Worm (Caenorhabditis elegans) whole organism, L4/young adult: Measurements from ENCODE around the gene F35D2.2.

Source experiments
- W03F9.2 ChIP-seq: fragments of 150-350 bp; optimal IDR thresholded peaks from 2 replicates; lab custom pipeline; 2014; ENCODE audit warnings: missing biosample characterization, missing genetic modification characterization
- him-1 ChIP-seq: sonication (generic microtip); optimal IDR thresholded peaks from 2 replicates; lab custom pipeline; 2016; ENCODE audit warnings: missing genotype, missing genetic modification reagents, missing genetic modification characterization, missing compliant biosample characterization

DNA sequence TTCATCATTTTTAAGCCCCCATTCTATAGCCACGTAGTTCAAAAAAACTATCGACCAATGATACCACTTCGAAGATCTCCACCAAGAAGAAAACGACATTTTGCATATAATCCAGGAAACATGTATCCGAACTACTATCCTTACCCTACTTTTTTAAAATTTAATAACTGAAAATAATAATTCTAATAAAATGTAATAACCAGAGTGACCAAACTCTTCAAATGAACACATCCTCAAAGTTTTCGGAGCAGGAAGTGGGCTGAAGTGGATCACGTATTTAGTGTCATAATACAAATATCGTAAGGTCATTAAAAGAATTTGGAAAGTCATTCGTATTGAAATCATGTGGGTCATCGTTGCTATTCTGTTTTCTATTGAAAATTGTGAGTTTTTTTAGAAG is 3.2 kb downstream of the F35D2.2 start, which contains the start of gene F35D2.6:
- TF ChIP-seq him-1 (tag; lab: Kevin White, UChicago) = no peak
- TF ChIP-seq W03F9.2 = no peak
